Worm (Caenorhabditis elegans): Measurements from ENCODE around the gene dnj-20.
A peak's percentile ranks its signal among the peaks of the same experiment; 100 is the strongest.

dnj-20 gene

ce11 chrII:9619402-9619862, 4.5 kb downstream of the dnj-20 start (continued):
- TF ChIP-seq C16A3.4 (tag; optimal IDR thresholded peaks at IDR 0.05) (peak; percentile 61), ama-1 (optimal IDR thresholded peaks at IDR 0.05) (peak; percentile 81), mdl-1 (tag; optimal IDR thresholded peaks at IDR 0.05) (peak in 1 of 2 experiments; percentile 70), xbp-1 (tag; optimal IDR thresholded peaks at IDR 0.05) (peak; percentile 25), ceh-82 (tag; optimal IDR thresholded peaks at IDR 0.05) (peak in 2 of 3 experiments; percentile 18 to 35), C34B4.2 (tag; optimal IDR thresholded peaks at IDR 0.05) (no peak)

DNA sequence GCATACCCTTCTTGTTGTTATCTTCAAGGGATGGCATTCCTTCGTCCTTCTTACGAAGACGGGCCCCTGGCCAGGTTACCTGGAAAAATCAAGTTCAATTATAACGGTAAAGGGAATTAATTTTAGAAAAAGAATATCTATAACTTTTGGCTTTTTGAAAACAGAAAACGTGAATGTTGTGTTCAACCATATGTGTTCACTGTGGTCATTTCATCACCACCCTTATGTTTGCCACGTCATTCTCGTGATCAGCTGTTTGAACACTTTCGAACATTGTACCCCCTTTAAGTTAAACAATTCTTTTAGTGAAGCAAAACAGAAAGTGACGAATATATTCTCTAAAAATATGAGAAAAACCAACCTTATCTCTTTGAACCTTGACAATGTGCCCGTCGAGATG, 5.2 kb downstream of the dnj-20 start:
- TF ChIP-seq rnt-1 (tag; optimal IDR thresholded peaks at IDR 0.05) (no peak), efl-1 (optimal IDR thresholded peaks at IDR 0.05) (no peak), efl-1 (GFP tag; optimal IDR thresholded peaks at IDR 0.05 in 1 of 2) (peak in 1 of 2 experiments; percentile 39), nhr-85 (tag) (peak; percentile 26)

ce11 chrII:9617902-9618245, 6.1 kb downstream of the dnj-20 start:
- TF ChIP-seq snu-23 (GFP tag; optimal IDR thresholded peaks at IDR 0.05): peak; percentile 19
- no peak for TF ChIP-seq hlh-4 (tag; optimal IDR thresholded peaks at IDR 0.05)
- no peak for TF ChIP-seq lin-35 (GFP tag; optimal IDR thresholded peaks at IDR 0.05)
- TF ChIP-seq egl-13 (tag; optimal IDR thresholded peaks at IDR 0.05): no peak
- TF ChIP-seq F16B12.6 (tag; optimal IDR thresholded peaks at IDR 0.05): no peak
- peak; percentile 2 for TF ChIP-seq jun-1 (tag; optimal IDR thresholded peaks at IDR 0.05)
- no peak for TF ChIP-seq nhr-237 (tag; optimal IDR thresholded peaks at IDR 0.05)
- peak; percentile 25 for TF ChIP-seq nhr-90 (tag; optimal IDR thresholded peaks at IDR 0.05; ENCODE audit: poor library complexity)
- TF ChIP-seq zip-4 (GFP tag; optimal IDR thresholded peaks at IDR 0.05): peak; percentile 16
- no peak for TF ChIP-seq lsy-2 (tag; optimal IDR thresholded peaks at IDR 0.05)
- peak; percentile 21 for TF ChIP-seq lin-14 (GFP tag; optimal IDR thresholded peaks at IDR 0.05)
- no peak for TF ChIP-seq pag-3 (tag; optimal IDR thresholded peaks at IDR 0.05; ENCODE audit: borderline replicate concordance, insufficient read depth)

DNA sequence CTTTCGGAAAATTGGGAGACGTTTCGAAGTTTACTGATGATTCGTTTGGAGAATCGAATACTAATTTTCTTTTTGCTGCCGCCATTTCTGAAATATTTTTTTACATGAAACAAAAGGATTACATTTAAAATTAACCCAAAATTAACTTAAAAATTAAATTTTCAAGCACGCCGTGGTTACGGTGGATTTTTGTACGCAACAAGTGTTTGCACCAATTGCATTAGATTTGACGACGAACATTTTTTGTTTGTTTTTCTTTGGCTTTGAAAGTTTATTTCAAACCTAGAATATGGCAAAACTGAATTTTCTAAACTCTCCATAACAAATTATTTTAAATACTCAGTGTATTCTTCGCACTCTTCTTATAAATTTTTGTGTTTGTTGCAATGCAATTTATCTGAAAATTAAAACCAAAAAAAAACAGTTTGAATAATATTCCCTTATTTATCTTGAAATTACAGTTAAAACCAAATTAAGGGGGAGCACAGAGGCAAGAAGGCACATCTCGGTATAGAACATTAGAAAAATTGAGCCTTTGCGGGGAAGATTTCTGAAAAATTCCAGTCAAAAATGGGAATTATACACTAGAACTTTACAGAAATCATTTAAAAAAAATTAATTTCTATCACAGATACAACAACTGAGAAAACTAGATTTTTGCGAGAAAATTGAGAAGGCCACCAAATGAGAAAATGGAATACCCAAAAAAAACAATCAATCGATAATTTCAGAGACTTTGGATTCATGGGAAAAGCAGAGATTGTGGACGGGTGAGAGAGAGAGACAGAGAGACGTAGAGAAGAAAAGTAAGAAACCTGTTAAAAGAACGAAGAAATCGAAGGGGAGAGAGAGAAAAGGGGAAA, 6.7 kb downstream of the dnj-20 start, which contains the start of gene hal-3:
hal-3 (minus strand) TSS at position 87 of the 863 bp plus-strand sequence.
- TF ChIP-seq mef-2 (tag; optimal IDR thresholded peaks at IDR 0.05) (no peak), ces-1 (GFP tag; optimal IDR thresholded peaks at IDR 0.05) (no peak), efl-1 (optimal IDR thresholded peaks at IDR 0.05) (no peak), efl-1 (GFP tag; optimal IDR thresholded peaks at IDR 0.05 in 1 of 2) (peak in 1 of 2 experiments; percentile 77), ztf-4 (tag; optimal IDR thresholded peaks at IDR 0.05) (peak; percentile 5), lsy-2 (tag; optimal IDR thresholded peaks at IDR 0.05) (peak in 1 of 2 experiments; percentile 54), nhr-47 (tag; optimal IDR thresholded peaks at IDR 0.05) (peak; percentile 1), ama-1 (optimal IDR thresholded peaks at IDR 0.05) (peak; percentile 16)

- TF ChIP-seq tlp-1 (tag; optimal IDR thresholded peaks at IDR 0.05): no peak
- TF ChIP-seq lin-39 (tag; optimal IDR thresholded peaks at IDR 0.05): no peak
- TF ChIP-seq ceh-90 (tag; optimal IDR thresholded peaks at IDR 0.05): no peak
- no peak for TF ChIP-seq efl-3 (GFP tag; optimal IDR thresholded peaks at IDR 0.05)
- no peak for TF ChIP-seq ztf-4 (tag; optimal IDR thresholded peaks at IDR 0.05)
- no peak for TF ChIP-seq aha-1 (tag; optimal IDR thresholded peaks at IDR 0.05)
- TF ChIP-seq pqm-1 (tag; optimal IDR thresholded peaks at IDR 0.05): no peak
- no peak for TF ChIP-seq xbp-1 (tag; optimal IDR thresholded peaks at IDR 0.05)
- no peak for TF ChIP-seq nhr-237 (tag; optimal IDR thresholded peaks at IDR 0.05)
- TF ChIP-seq hlh-4 (tag; optimal IDR thresholded peaks at IDR 0.05): no peak
- TF ChIP-seq unc-30 (tag; optimal IDR thresholded peaks at IDR 0.05): no peak
- TF ChIP-seq vab-15 (tag; optimal IDR thresholded peaks at IDR 0.05): no peak
- no peak for TF ChIP-seq egl-13 (tag; optimal IDR thresholded peaks at IDR 0.05)
- no peak for TF ChIP-seq hpl-2 (GFP tag; optimal IDR thresholded peaks at IDR 0.05)
- TF ChIP-seq unc-98 (GFP tag; IDR thresholded peaks at IDR 0.05): no peak
- no peak for TF ChIP-seq sox-4 (tag; optimal IDR thresholded peaks at IDR 0.05)
- TF ChIP-seq tbx-2 (tag; optimal IDR thresholded peaks at IDR 0.05): no peak
These were observed 9.2 kb downstream of the dnj-20 start, which contains the start of gene hlh-6 for ce11 chrII:9614728-9615127. hlh-6 (minus strand) TSS chrII:9614828.

Measured in whole organism, L1 larva.